Worm (Caenorhabditis elegans) whole organism, young adult: ENCODE data around the gene rsf-1.

Experiments used
- D2030.7 ChIP-seq: fragments of 200-800 bp; sonication (Bioruptor generic); IDR thresholded peaks from 2 replicates; pipeline ENCODE4 v1.3.6; 2022; ENCODE audit warnings: missing genetic modification reagents, missing genetic modification characterization, missing compliant biosample characterization
- F10E7.11 ChIP-seq: sonication (generic microtip); optimal IDR thresholded peaks from 2 replicates; lab custom pipeline; 2017; ENCODE audit warnings: mild to moderate bottlenecking, missing genetic modification characterization, moderate library complexity, missing compliant biosample characterization
- F33H1.4 ChIP-seq: fragments of 200-800 bp; sonication (Bioruptor generic); IDR thresholded peaks from 2 replicates; pipeline ENCODE4 v1.3.6; 2022; ENCODE audit warnings: missing genetic modification reagents, missing genetic modification characterization, missing compliant biosample characterization
- F49E8.2 ChIP-seq: sonication (generic microtip); optimal IDR thresholded peaks from 3 replicates; lab custom pipeline; 2017; ENCODE audit warnings: missing genetic modification characterization, mild to moderate bottlenecking, missing compliant biosample characterization, antibody characterized with exemption, moderate library complexity; ENCODE audit not compliant: insufficient read depth
- F57A8.1 ChIP-seq: fragments of 200-800 bp; sonication (Bioruptor generic); optimal IDR thresholded peaks from 2 replicates; lab custom pipeline; 2018; ENCODE audit warnings: mild to moderate bottlenecking, missing genetic modification characterization, moderate library complexity, missing compliant biosample characterization
- K11D2.4 ChIP-seq: fragments of 200-800 bp; sonication (Bioruptor generic); IDR thresholded peaks from 2 replicates; pipeline ENCODE4 v1.3.6; 2022; ENCODE audit warnings: missing genetic modification reagents, missing genetic modification characterization, missing compliant biosample characterization
- ZK185.1 ChIP-seq: sonication (generic microtip); optimal IDR thresholded peaks from 2 replicates; lab custom pipeline; 2016; ENCODE audit warnings: mild to moderate bottlenecking, missing genetic modification characterization, missing compliant biosample characterization; ENCODE audit not compliant: poor library complexity, severe bottlenecking
- aptf-3 ChIP-seq: fragments of 200-800 bp; sonication (Bioruptor generic); IDR thresholded peaks from 2 replicates; pipeline ENCODE4 v1.3.6; 2022; ENCODE audit warnings: missing genetic modification characterization, missing compliant biosample characterization
- athp-1 ChIP-seq: sonication (generic microtip); optimal IDR thresholded peaks from 2 replicates; lab custom pipeline; 2017; ENCODE audit warnings: mild to moderate bottlenecking, missing genetic modification characterization, missing compliant biosample characterization
- attf-6 ChIP-seq: fragments of 200-800 bp; sonication (Bioruptor generic); IDR thresholded peaks from 2 replicates; pipeline ENCODE4 v1.3.6; 2022; ENCODE audit warnings: missing genetic modification reagents, missing genetic modification characterization, missing compliant biosample characterization
- bed-1 ChIP-seq: fragments of 200-800 bp; sonication (Bioruptor generic); IDR thresholded peaks from 2 replicates; pipeline ENCODE4 v1.3.6; 2022; ENCODE audit warnings: missing genetic modification reagents, missing genetic modification characterization, missing compliant biosample characterization
- bed-2 ChIP-seq: fragments of 200-800 bp; sonication (Bioruptor generic); IDR thresholded peaks from 2 replicates; pipeline ENCODE4 v1.3.6; 2022; ENCODE audit warnings: missing genetic modification reagents, missing genetic modification characterization, missing compliant biosample characterization
- cebp-2 ChIP-seq: fragments of 200-800 bp; sonication (Bioruptor generic); IDR thresholded peaks from 2 replicates; pipeline ENCODE4 v1.3.6; 2022; ENCODE audit warnings: missing genetic modification characterization, missing compliant biosample characterization
- egrh-3 ChIP-seq: fragments of 200-800 bp; sonication (Bioruptor generic); IDR thresholded peaks from 2 replicates; pipeline ENCODE4 v1.3.6; 2022; ENCODE audit warnings: missing genetic modification reagents, missing genetic modification characterization, missing compliant biosample characterization
- fkh-3 ChIP-seq: sonication (generic microtip); optimal IDR thresholded peaks from 2 replicates; lab custom pipeline; 2016; ENCODE audit warnings: mild to moderate bottlenecking, missing genetic modification characterization, missing compliant biosample characterization
- gei-17 ChIP-seq: fragments of 200-800 bp; sonication (Bioruptor generic); optimal IDR thresholded peaks from 2 replicates; lab custom pipeline; 2018; ENCODE audit warnings: mild to moderate bottlenecking, missing genetic modification characterization, missing compliant biosample characterization
- hmg-20 ChIP-seq: fragments of 200-800 bp; sonication (Bioruptor generic); IDR thresholded peaks from 2 replicates; pipeline ENCODE4 v1.3.6; 2022; ENCODE audit warnings: missing genetic modification reagents, missing genetic modification characterization, missing compliant biosample characterization
- let-526 ChIP-seq: fragments of 200-800 bp; sonication (Bioruptor generic); IDR thresholded peaks from 2 replicates; pipeline ENCODE4 v1.3.6; 2022; ENCODE audit warnings: missing genetic modification reagents, missing genetic modification characterization, missing compliant biosample characterization
- lin-35 ChIP-seq, 3 experiments: fragments of 150-350 bp in 2 of 3; sonication (generic microtip) in 1 of 3; optimal IDR thresholded peaks; 2 replicates each; lab custom pipeline; 2014 to 2018; ENCODE audit warnings: missing biosample characterization in 3 of 3, missing genetic modification characterization in 3 of 3, missing genetic modification reagents in 3 of 3
- madf-3 ChIP-seq: fragments of 200-800 bp; sonication (Bioruptor generic); IDR thresholded peaks from 2 replicates; pipeline ENCODE4 v1.3.6; 2022; ENCODE audit warnings: missing genetic modification reagents, missing genetic modification characterization, missing compliant biosample characterization
- madf-6 ChIP-seq: fragments of 200-800 bp; sonication (Bioruptor generic); IDR thresholded peaks from 2 replicates; pipeline ENCODE4 v1.3.6; 2022; ENCODE audit warnings: missing genetic modification reagents, missing genetic modification characterization, missing compliant biosample characterization
- mcd-1 ChIP-seq: fragments of 200-800 bp; sonication (Bioruptor generic); IDR thresholded peaks from 2 replicates; pipeline ENCODE4 v1.3.6; 2022; ENCODE audit warnings: missing genetic modification reagents, missing genetic modification characterization, missing compliant biosample characterization
- mxl-1 ChIP-seq: sonication (generic microtip); optimal IDR thresholded peaks from 2 replicates; lab custom pipeline; 2016; ENCODE audit warnings: missing genetic modification characterization, missing compliant biosample characterization
- nfya-2 ChIP-seq: fragments of 200-800 bp; sonication (Bioruptor generic); IDR thresholded peaks from 2 replicates; pipeline ENCODE4 v1.3.6; 2022; ENCODE audit warnings: missing genetic modification reagents, missing genetic modification characterization, missing compliant biosample characterization
- nfyb-1 ChIP-seq: fragments of 200-800 bp; sonication (Bioruptor generic); IDR thresholded peaks from 2 replicates; pipeline ENCODE4 v1.3.6; 2022; ENCODE audit warnings: missing genetic modification reagents, missing genetic modification characterization, missing compliant biosample characterization
- nhr-27 ChIP-seq: fragments of 200-800 bp; sonication (Bioruptor generic); optimal IDR thresholded peaks from 2 replicates; lab custom pipeline; 2018; ENCODE audit warnings: mild to moderate bottlenecking, missing genetic modification characterization, moderate library complexity, missing compliant biosample characterization
- pha-4 ChIP-seq: fragments of 150-350 bp; sonication (generic microtip); optimal IDR thresholded peaks from 2 replicates; lab custom pipeline; 2014; ENCODE audit warnings: missing biosample characterization, missing genetic modification reagents, missing genetic modification characterization
- rec-8 ChIP-seq, 2 experiments: sonication (generic microtip); optimal IDR thresholded peaks; 2 replicates each; lab custom pipeline; 2016; ENCODE audit warnings: mild to moderate bottlenecking in 2 of 2, missing genetic modification characterization in 2 of 2, missing genetic modification reagents in 2 of 2, missing genotype in 2 of 2, missing biosample characterization in 1 of 2, missing compliant biosample characterization in 1 of 2, moderate library complexity in 1 of 2
- repo-1 ChIP-seq: sonication (generic microtip); optimal IDR thresholded peaks from 2 replicates; lab custom pipeline; 2017; ENCODE audit warnings: mild to moderate bottlenecking, missing genetic modification characterization, missing compliant biosample characterization
- sdz-38 ChIP-seq: sonication (generic microtip); optimal IDR thresholded peaks from 2 replicates; lab custom pipeline; 2016; ENCODE audit warnings: missing genotype, missing genetic modification characterization, missing compliant biosample characterization
- snpc-3.4 ChIP-seq: sonication (generic microtip); optimal IDR thresholded peaks from 2 replicates; lab custom pipeline; 2017; ENCODE audit warnings: missing genetic modification characterization, mild to moderate bottlenecking, missing compliant biosample characterization, antibody characterized with exemption, moderate library complexity, missing genotype, missing genetic modification reagents
- tbp1 ChIP-seq: fragments of 200-800 bp; sonication (Bioruptor generic); optimal IDR thresholded peaks from 2 replicates; lab custom pipeline; 2018; ENCODE audit warnings: mild to moderate bottlenecking, missing genetic modification characterization, missing compliant biosample characterization
- tlf-1 ChIP-seq: fragments of 200-800 bp; sonication (Bioruptor generic); optimal IDR thresholded peaks from 2 replicates; lab custom pipeline; 2018; ENCODE audit warnings: mild to moderate bottlenecking, missing genetic modification characterization, missing compliant biosample characterization
- xnd-1 ChIP-seq: sonication (generic microtip); optimal IDR thresholded peaks from 2 replicates; lab custom pipeline; 2016; ENCODE audit warnings: missing genotype, missing genetic modification reagents, missing genetic modification characterization, missing compliant biosample characterization
- zfh-2 ChIP-seq: fragments of 200-800 bp; sonication (Bioruptor generic); conservative IDR thresholded peaks from 2 replicates; pipeline ENCODE4 v1.3.6; 2022; ENCODE audit warnings: missing genetic modification reagents, missing genetic modification characterization, missing compliant biosample characterization
- zim-3 ChIP-seq: sonication (generic microtip); optimal IDR thresholded peaks from 2 replicates; lab custom pipeline; 2017; ENCODE audit warnings: mild to moderate bottlenecking, missing genetic modification characterization, moderate library complexity, missing compliant biosample characterization

Gene rsf-1

DNA sequence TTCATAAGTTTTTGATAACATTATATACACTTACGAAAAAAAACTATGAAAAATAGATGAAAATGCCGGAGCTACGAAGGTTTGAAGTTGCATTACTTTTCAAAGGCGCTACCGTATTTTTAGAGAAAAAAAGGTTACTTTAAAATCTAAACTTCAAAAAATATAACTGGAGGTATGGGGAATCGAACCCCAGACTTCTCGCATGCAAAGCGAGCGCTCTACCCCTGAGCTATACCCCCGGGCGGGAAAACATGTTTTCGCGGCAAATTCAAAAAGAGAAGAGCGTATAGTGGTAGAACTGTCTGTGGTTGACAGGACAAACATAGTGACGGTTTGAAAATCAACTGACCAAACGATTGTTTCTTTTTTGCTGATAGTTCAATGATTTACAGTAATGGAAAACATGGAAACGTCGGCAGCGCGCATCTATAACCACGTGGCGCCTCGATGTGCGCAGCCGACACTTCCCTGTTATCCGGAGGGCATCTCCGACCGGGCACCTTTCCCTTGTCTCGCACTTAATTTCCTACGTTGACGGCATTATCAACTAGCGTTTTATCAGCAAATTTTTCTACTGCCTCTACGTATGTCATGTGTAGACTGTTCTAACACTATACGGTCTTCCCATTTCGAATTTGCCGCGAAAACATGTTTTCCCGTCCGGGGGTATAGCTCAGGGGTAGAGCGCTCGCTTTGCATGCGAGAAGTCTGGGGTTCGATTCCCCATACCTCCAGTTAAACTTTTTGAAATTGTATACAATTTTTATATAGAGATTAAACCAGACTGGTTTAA lies 27.8 kb downstream of the rsf-1 start (continued):
- TF ChIP-seq repo-1 (tag; lab: Kevin White, UChicago) (no peak), snpc-3.4 (tag; lab: Kevin White, UChicago) (peak; percentile 9), lin-35 (GFP tag; optimal IDR thresholded peaks at IDR 0.05; lab: Kevin White, UChicago) (no peak), D2030.7 (0 out of 2 replicates have a peak, but pooled peaks have one; percentile 8), zim-3 (tag; lab: Kevin White, UChicago) (no peak), sdz-38 (no peak), aptf-3 (GFP tag; lab: Robert Waterston, UW) (no peak), tlf-1 (no peak), fkh-3 (tag; lab: Kevin White, UChicago) (no peak), nhr-27 (no peak), pha-4 (no peak)
- TF ChIP-seq, all 124 proteins: peak for 38

DNA sequence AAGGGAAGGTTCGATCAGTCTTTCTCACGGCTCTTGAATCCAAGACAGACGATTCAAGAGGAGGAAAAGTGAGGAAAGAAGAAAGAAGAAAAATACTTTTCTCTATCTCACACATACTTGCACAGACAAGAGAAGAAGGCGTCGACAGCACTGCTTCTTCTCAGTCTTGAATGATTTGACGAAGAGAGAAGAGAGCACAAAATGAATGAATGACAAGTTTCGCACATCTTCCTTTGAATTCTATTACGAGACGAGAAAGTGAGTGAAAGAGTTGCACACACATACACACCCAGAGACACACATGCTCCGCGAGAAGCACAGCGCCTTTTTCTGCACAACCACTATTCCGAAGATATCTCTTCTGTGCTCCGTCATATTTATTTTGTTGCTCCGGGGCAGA lies 29.5 kb downstream of the rsf-1 start:
- TF ChIP-seq F10E7.11 (tag; lab: Kevin White, UChicago) (no peak), nfya-2 (GFP tag; lab: Robert Waterston, UW) (no peak), K11D2.4 (GFP tag; lab: Robert Waterston, UW) (no peak), hmg-20 (GFP tag; lab: Robert Waterston, UW) (no peak), fkh-3 (tag; lab: Kevin White, UChicago) (no peak), let-526 (GFP tag; lab: Robert Waterston, UW) (no peak), tbp1 (no peak), F57A8.1 (no peak), mcd-1 (no peak), madf-3 (no peak), attf-6 (no peak), F33H1.4 (GFP tag; lab: Robert Waterston, UW) (no peak), madf-6 (GFP tag; lab: Robert Waterston, UW) (no peak), mxl-1 (tag; lab: Kevin White, UChicago) (no peak), athp-1 (tag; lab: Kevin White, UChicago) (no peak), D2030.7 (no peak)
- TF ChIP-seq, all 124 proteins: peak for 0

DNA sequence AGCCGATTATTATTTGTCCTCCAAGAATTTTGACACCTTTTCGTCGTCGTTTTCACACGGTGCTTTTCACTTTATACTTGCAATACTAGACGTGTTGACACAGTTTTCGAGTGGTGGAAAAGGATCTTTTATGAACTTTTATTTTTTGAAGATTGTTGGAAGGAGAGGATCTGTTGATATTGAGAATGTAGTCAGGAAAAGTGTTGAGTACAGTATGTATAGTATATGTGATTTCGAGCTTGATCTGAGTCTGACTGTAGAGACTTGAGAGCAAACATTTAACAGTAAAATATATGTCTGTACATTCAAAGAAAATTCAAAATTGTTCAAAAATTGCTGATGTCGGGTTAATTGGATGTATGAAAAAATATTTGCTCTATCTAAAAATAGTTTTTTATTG lies 30.0 kb downstream of the rsf-1 start:
- no peak for TF ChIP-seq rec-8 (tag; optimal IDR thresholded peaks at IDR 0.05; lab: Kevin White, UChicago)
- TF ChIP-seq gei-17 (GFP tag; lab: Kevin White, UChicago), result no peak
- no peak for TF ChIP-seq F57A8.1
- TF ChIP-seq nfya-2 (GFP tag; lab: Robert Waterston, UW), result no peak
- no peak for TF ChIP-seq ZK185.1 (tag; lab: Kevin White, UChicago)
- TF ChIP-seq cebp-2, result no peak
- no peak for TF ChIP-seq zim-3 (tag; lab: Kevin White, UChicago)
- no peak for TF ChIP-seq F49E8.2 (tag; lab: Kevin White, UChicago)
- TF ChIP-seq F10E7.11 (tag; lab: Kevin White, UChicago), result no peak

DNA sequence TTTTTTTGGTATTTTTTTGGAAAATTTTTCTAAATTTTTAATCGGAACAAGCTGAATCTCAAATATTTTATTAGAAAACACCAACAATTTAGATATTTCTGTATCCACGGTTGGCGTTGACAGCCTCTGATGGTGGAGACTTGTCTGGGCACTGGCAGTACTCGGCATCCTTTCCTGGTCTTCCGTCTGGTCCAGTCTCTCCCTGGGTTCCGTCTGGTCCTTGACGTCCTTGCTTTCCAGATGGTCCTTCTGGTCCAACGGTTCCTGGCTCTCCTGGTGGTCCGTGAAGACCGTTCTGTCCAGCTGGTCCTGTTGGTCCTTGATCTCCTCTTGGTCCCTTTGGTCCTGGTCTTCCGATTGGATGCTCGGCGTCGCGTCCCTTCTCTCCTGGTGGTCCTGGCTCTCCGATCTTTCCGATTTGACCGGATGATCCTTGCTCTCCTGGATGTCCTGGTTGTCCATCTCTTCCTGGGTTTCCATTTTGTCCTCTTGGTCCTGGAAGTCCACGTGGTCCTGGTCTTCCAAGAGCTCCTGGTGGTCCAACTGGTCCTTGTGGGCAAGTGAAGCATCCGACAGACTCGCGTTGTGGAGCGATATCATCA lies 30.5 kb downstream of the rsf-1 start:
- TF ChIP-seq bed-1 (GFP tag; lab: Robert Waterston, UW), result 0 out of 2 replicates have a peak, but pooled peaks have one; percentile 20
- peak; percentile 8; the same call in 1 of the 2 replicates for TF ChIP-seq egrh-3 (GFP tag; lab: Robert Waterston, UW)
- TF ChIP-seq zfh-2 (GFP tag; lab: Robert Waterston, UW), result peak; percentile 81
- TF ChIP-seq xnd-1, result no peak
- TF ChIP-seq bed-2 (GFP tag; lab: Robert Waterston, UW), result no peak
- no peak for TF ChIP-seq let-526 (GFP tag; lab: Robert Waterston, UW)
- TF ChIP-seq nfyb-1 (GFP tag; lab: Robert Waterston, UW), result no peak
